Worm (Caenorhabditis elegans) whole organism, L3 larva: ENCODE data around the gene nasp-2.

Experiments used
- ama-1 ChIP-seq: fragments of 150-350 bp; optimal IDR thresholded peaks from 2 replicates; lab custom pipeline; 2018
- ceh-28 ChIP-seq: fragments of 150-350 bp; optimal IDR thresholded peaks from 2 replicates; lab custom pipeline; 2014; ENCODE audit warnings: missing biosample characterization, missing genetic modification reagents, missing genetic modification characterization
- elt-3 ChIP-seq, 3 experiments: fragments of 150-350 bp in 1 of 3; sonication (generic microtip) in 2 of 3; optimal IDR thresholded peaks; 2 replicates in 2 of 3; 4 replicates in 1 of 3; lab custom pipeline; 2014 to 2017; ENCODE audit warnings: missing biosample characterization in 3 of 3, missing genetic modification characterization in 3 of 3
- fkh-10 ChIP-seq: sonication (generic microtip); optimal IDR thresholded peaks from 2 replicates; lab custom pipeline; 2017; ENCODE audit warnings: missing biosample characterization, missing genetic modification reagents, missing genetic modification characterization
- fos-1 ChIP-seq: fragments of 150-350 bp; optimal IDR thresholded peaks from 2 replicates; lab custom pipeline; 2014; ENCODE audit warnings: missing biosample characterization, missing genetic modification characterization
- mdl-1 ChIP-seq: fragments of 150-350 bp; optimal IDR thresholded peaks from 2 replicates; lab custom pipeline; 2014; ENCODE audit warnings: missing biosample characterization, missing genetic modification characterization
- nfya-1 ChIP-seq: sonication (generic microtip); optimal IDR thresholded peaks from 2 replicates; lab custom pipeline; 2017; ENCODE audit warnings: missing genetic modification characterization, mild to moderate bottlenecking, missing compliant biosample characterization, antibody characterized with exemption, moderate library complexity; ENCODE audit not compliant: insufficient read depth
- nhr-237 ChIP-seq: fragments of 150-350 bp; optimal IDR thresholded peaks from 2 replicates; lab custom pipeline; 2014; ENCODE audit warnings: missing biosample characterization, missing genetic modification characterization
- nhr-25 ChIP-seq: sonication (generic microtip); optimal IDR thresholded peaks from 2 replicates; lab custom pipeline; 2017; ENCODE audit warnings: missing biosample characterization, missing genetic modification characterization
- nhr-28 ChIP-seq: fragments of 150-350 bp; optimal IDR thresholded peaks from 2 replicates; lab custom pipeline; 2014; ENCODE audit warnings: missing biosample characterization, missing genetic modification characterization
- nhr-77 ChIP-seq: fragments of 150-350 bp; optimal IDR thresholded peaks from 2 replicates; lab custom pipeline; 2014; ENCODE audit warnings: missing biosample characterization, missing genetic modification characterization
- pqm-1 ChIP-seq: fragments of 150-350 bp; optimal IDR thresholded peaks from 2 replicates; lab custom pipeline; 2017; ENCODE audit warnings: missing biosample characterization, missing genetic modification characterization, inconsistent platforms
- unc-62 ChIP-seq: fragments of 150-350 bp; sonication (generic microtip); optimal IDR thresholded peaks from 4 replicates; lab custom pipeline; 2014; ENCODE audit warnings: missing biosample characterization, missing genetic modification reagents, missing genetic modification characterization
- zag-1 ChIP-seq: fragments of 150-350 bp; optimal IDR thresholded peaks from 2 replicates; lab custom pipeline; 2014; ENCODE audit warnings: missing biosample characterization, missing genetic modification characterization

- no peak for TF ChIP-seq nhr-28
- TF ChIP-seq elt-3 (tag; optimal IDR thresholded peaks at IDR 0.05; lab: Kevin White, UChicago) = no peak
- no peak for TF ChIP-seq nhr-237 (tag; lab: Kevin White, UChicago)
- TF ChIP-seq unc-62 (GFP tag; lab: Kevin White, UChicago) = no peak
- TF ChIP-seq mdl-1 (tag; lab: Kevin White, UChicago) = no peak
- no peak for TF ChIP-seq ceh-28 (tag; lab: Kevin White, UChicago)
- TF ChIP-seq zag-1 (tag; lab: Kevin White, UChicago) = no peak
- TF ChIP-seq pqm-1 (tag; lab: Kevin White, UChicago) = no peak
- TF ChIP-seq nhr-25 (tag; lab: Kevin White, UChicago) = no peak
- TF ChIP-seq nfya-1 = no peak
- no peak for TF ChIP-seq ama-1 (lab: Kevin White, UChicago)
- TF ChIP-seq fkh-10 (GFP tag; lab: Kevin White, UChicago) = no peak
- TF ChIP-seq nhr-77 (tag; lab: Kevin White, UChicago) = no peak
- TF ChIP-seq fos-1 (tag; lab: Kevin White, UChicago) = no peak
Observed at ce11 chrV:13345867-13346328, 33.8 kb upstream of the nasp-2 start, which contains the start of gene twk-43.
